Fruit fly (Drosophila melanogaster) whole organism, embryonic: ENCODE data around the gene TFAM.

Experiments used
- BEAF-32 ChIP-seq: fragments of 200-800 bp; sonication (Bioruptor generic); optimal IDR thresholded peaks from 3 replicates; lab custom pipeline; 2017; ENCODE audit warnings: missing biosample characterization, missing genetic modification characterization, mild to moderate bottlenecking, moderate library complexity, missing genetic modification reagents
- CG10959 ChIP-seq: fragments of 200-800 bp; sonication (Bioruptor generic); IDR thresholded peaks from 2 replicates; pipeline ENCODE4 v1.3.6; 2022; ENCODE audit warnings: missing biosample characterization, missing genetic modification characterization
- CG11456 ChIP-seq: fragments of 200-800 bp; sonication (Bioruptor generic); IDR thresholded peaks from 3 replicates; pipeline ENCODE4 v1.3.6; 2022; ENCODE audit warnings: missing biosample characterization, missing genetic modification characterization
- CG12391 ChIP-seq: fragments of 200-800 bp; sonication (Bioruptor generic); optimal IDR thresholded peaks from 3 replicates; lab custom pipeline; 2018; ENCODE audit warnings: missing biosample characterization, mild to moderate bottlenecking, missing genetic modification characterization, moderate library complexity
- CG13424 ChIP-seq: fragments of 200-800 bp; sonication (Bioruptor generic); optimal IDR thresholded peaks from 2 replicates; lab custom pipeline; 2019; ENCODE audit warnings: missing biosample characterization, mild to moderate bottlenecking, missing genetic modification characterization, moderate library complexity
- CG13894 ChIP-seq: fragments of 200-800 bp; sonication (Bioruptor generic); optimal IDR thresholded peaks from 3 replicates; lab custom pipeline; 2018; ENCODE audit warnings: missing biosample characterization, mild to moderate bottlenecking, missing genetic modification characterization, moderate library complexity
- CG15514 ChIP-seq: fragments of 200-800 bp; sonication (Bioruptor generic); optimal IDR thresholded peaks from 3 replicates; lab custom pipeline; 2017; ENCODE audit warnings: missing biosample characterization, missing genetic modification characterization, mild to moderate bottlenecking, moderate library complexity, missing genetic modification reagents
- CG1603 ChIP-seq: fragments of 200-800 bp; sonication (Bioruptor generic); optimal IDR thresholded peaks from 2 replicates; lab custom pipeline; 2019; ENCODE audit warnings: missing biosample characterization, mild to moderate bottlenecking, missing genetic modification characterization, moderate library complexity
- CG16779 ChIP-seq: fragments of 200-800 bp; sonication (Bioruptor generic); IDR thresholded peaks from 2 replicates; pipeline ENCODE4 v1.3.6; 2022; ENCODE audit warnings: missing biosample characterization, missing genetic modification characterization
- CG30020 ChIP-seq: fragments of 200-800 bp; optimal IDR thresholded peaks from 2 replicates; lab custom pipeline; 2019; ENCODE audit warnings: missing biosample characterization, mild to moderate bottlenecking, missing genetic modification characterization, moderate library complexity
- CG3163 ChIP-seq: fragments of 200-800 bp; sonication (Bioruptor generic); optimal IDR thresholded peaks from 3 replicates; lab custom pipeline; 2016; ENCODE audit warnings: missing biosample characterization, missing genetic modification characterization
- CG32532 ChIP-seq: fragments of 200-800 bp; sonication (Bioruptor generic); IDR thresholded peaks from 2 replicates; pipeline ENCODE4 v1.3.6; 2022; ENCODE audit warnings: missing biosample characterization, missing genetic modification characterization
- CG33213 ChIP-seq: fragments of 200-800 bp; sonication (Bioruptor generic); optimal IDR thresholded peaks from 3 replicates; lab custom pipeline; 2016; ENCODE audit warnings: missing biosample characterization, missing genetic modification characterization
- CG3407 ChIP-seq: fragments of 200-800 bp; sonication (Bioruptor generic); optimal IDR thresholded peaks from 2 replicates; lab custom pipeline; 2018; ENCODE audit warnings: missing biosample characterization, mild to moderate bottlenecking, missing genetic modification characterization
- CG3847 ChIP-seq: fragments of 200-800 bp; sonication (Bioruptor generic); IDR thresholded peaks from 2 replicates; pipeline ENCODE4 v1.3.6; 2022; ENCODE audit warnings: missing biosample characterization, missing genetic modification characterization
- CG3995 ChIP-seq: fragments of 200-800 bp; sonication (Bioruptor generic); optimal IDR thresholded peaks from 3 replicates; lab custom pipeline; 2016; ENCODE audit warnings: missing biosample characterization, missing genetic modification characterization
- CG5245 ChIP-seq: fragments of 200-800 bp; sonication (Bioruptor generic); optimal IDR thresholded peaks from 3 replicates; lab custom pipeline; 2016; ENCODE audit warnings: missing biosample characterization, missing genetic modification characterization
- CG8388 ChIP-seq: fragments of 200-800 bp; sonication (Bioruptor generic); optimal IDR thresholded peaks from 2 replicates; lab custom pipeline; 2019; ENCODE audit warnings: missing biosample characterization, mild to moderate bottlenecking, missing genetic modification characterization, moderate library complexity
- CG9817 ChIP-seq: fragments of 200-800 bp; sonication (Bioruptor generic); optimal IDR thresholded peaks from 2 replicates; lab custom pipeline; 2018; ENCODE audit warnings: missing biosample characterization, mild to moderate bottlenecking, missing genetic modification characterization, moderate library complexity
- Ets65A ChIP-seq: fragments of 200-800 bp; sonication (Bioruptor generic); peaks from one replicate; lab custom pipeline; 2016; ENCODE audit warnings: missing biosample characterization, missing genetic modification characterization
- Fer2 ChIP-seq: fragments of 200-800 bp; sonication (Bioruptor generic); optimal IDR thresholded peaks from 2 replicates; lab custom pipeline; 2018; ENCODE audit warnings: missing biosample characterization, mild to moderate bottlenecking, missing genetic modification characterization, moderate library complexity
- Gug ChIP-seq: fragments of 200-800 bp; sonication (Bioruptor generic); IDR thresholded peaks from 4 replicates; pipeline ENCODE4 v1.3.6; 2022; ENCODE audit warnings: missing biosample characterization, missing genetic modification characterization
- Meics ChIP-seq: fragments of 200-800 bp; sonication (Bioruptor generic); optimal IDR thresholded peaks from 2 replicates; lab custom pipeline; 2017; ENCODE audit warnings: missing biosample characterization, mild to moderate bottlenecking, missing genetic modification characterization
- Mes4 ChIP-seq: fragments of 200-800 bp; sonication (Bioruptor generic); optimal IDR thresholded peaks from 2 replicates; lab custom pipeline; 2016; ENCODE audit warnings: missing biosample characterization, missing genetic modification characterization
- Ptx1 ChIP-seq: fragments of 200-800 bp; sonication (Bioruptor generic); IDR thresholded peaks from 2 replicates; pipeline ENCODE4 v1.3.6; 2022; ENCODE audit warnings: missing biosample characterization, missing genetic modification characterization
- Sin3A ChIP-seq: fragments of >200 bp; optimal IDR thresholded peaks from 2 replicates; lab custom pipeline; 2018
- Ssrp ChIP-seq: fragments of 200-800 bp; sonication (Bioruptor generic); optimal IDR thresholded peaks from 2 replicates; lab custom pipeline; 2018; ENCODE audit warnings: missing biosample characterization, mild to moderate bottlenecking, missing genetic modification characterization, moderate library complexity
- Usf ChIP-seq: fragments of 200-800 bp; sonication (Bioruptor generic); optimal IDR thresholded peaks from 2 replicates; lab custom pipeline; 2017; ENCODE audit warnings: missing genotype, missing biosample characterization, missing genetic modification characterization
- Xrp1 ChIP-seq: fragments of 200-800 bp; sonication (Bioruptor generic); IDR thresholded peaks from 2 replicates; pipeline ENCODE4 v1.3.6; 2022; ENCODE audit warnings: missing biosample characterization, missing genetic modification characterization
- bbx ChIP-seq: fragments of 200-800 bp; sonication (Bioruptor generic); IDR thresholded peaks from 2 replicates; pipeline ENCODE4 v1.3.6; 2022; ENCODE audit warnings: missing biosample characterization, missing genetic modification characterization; ENCODE audit not compliant: partially characterized antibody
- cad ChIP-seq: fragments of >200 bp; optimal IDR thresholded peaks from 2 replicates; lab custom pipeline; 2017; ENCODE audit warnings: missing biosample characterization, missing genetic modification characterization
- dan ChIP-seq: fragments of 200-800 bp; sonication (Bioruptor generic); IDR thresholded peaks from 2 replicates; pipeline ENCODE4 v1.3.6; 2022; ENCODE audit warnings: missing biosample characterization, missing genetic modification characterization
- dimm ChIP-seq: fragments of 200-800 bp; sonication (Bioruptor generic); IDR thresholded peaks from 2 replicates; pipeline ENCODE4 v1.3.6; 2022; ENCODE audit warnings: missing biosample characterization, missing genetic modification characterization
- disco-r ChIP-seq: fragments of 200-800 bp; sonication (Bioruptor generic); optimal IDR thresholded peaks from 2 replicates; lab custom pipeline; 2016; ENCODE audit warnings: missing biosample characterization, missing genetic modification characterization
- esg ChIP-seq: fragments of 200-800 bp; sonication (Bioruptor generic); conservative IDR thresholded peaks from 2 replicates; pipeline ENCODE4 v1.3.6; 2022; ENCODE audit warnings: missing biosample characterization, missing genetic modification characterization
- gt ChIP-seq: fragments of 200-800 bp; sonication (Bioruptor generic); IDR thresholded peaks from 2 replicates; pipeline ENCODE4 v1.3.6; 2022; ENCODE audit warnings: missing biosample characterization, missing genetic modification characterization
- hbn ChIP-seq: fragments of 200-800 bp; sonication (Bioruptor generic); IDR thresholded peaks from 2 replicates; pipeline ENCODE4 v1.3.6; 2022; ENCODE audit warnings: missing biosample characterization, missing genetic modification characterization; ENCODE audit not compliant: partially characterized antibody
- jumu ChIP-seq: fragments of 200-800 bp; sonication (Bioruptor generic); optimal IDR thresholded peaks from 3 replicates; lab custom pipeline; 2016; ENCODE audit warnings: missing biosample characterization, missing genetic modification characterization
- ken ChIP-seq: fragments of 200-800 bp; sonication (Bioruptor generic); IDR thresholded peaks from 3 replicates; pipeline ENCODE4 v1.3.6; 2022; ENCODE audit warnings: missing biosample characterization, missing genetic modification characterization
- lola ChIP-seq, 3 experiments: fragments of >200 bp in 2 of 3; fragments of 200-800 bp in 1 of 3; sonication (Bioruptor generic) in 1 of 3; optimal IDR thresholded peaks; 2 replicates each; lab custom pipeline; 2017 to 2019; ENCODE audit warnings: missing biosample characterization in 3 of 3, missing genetic modification characterization in 3 of 3, mild to moderate bottlenecking in 1 of 3, moderate library complexity in 1 of 3
- mirr ChIP-seq: fragments of 200-800 bp; sonication (Bioruptor generic); optimal IDR thresholded peaks from 3 replicates; lab custom pipeline; 2018; ENCODE audit warnings: missing biosample characterization, mild to moderate bottlenecking, missing genetic modification characterization
- nmo ChIP-seq: fragments of 200-800 bp; sonication (Bioruptor generic); optimal IDR thresholded peaks from 2 replicates; lab custom pipeline; 2018; ENCODE audit warnings: missing biosample characterization, mild to moderate bottlenecking, missing genetic modification characterization, moderate library complexity
- pho ChIP-seq: fragments of 200-800 bp; sonication (Bioruptor generic); optimal IDR thresholded peaks from 2 replicates; lab custom pipeline; 2016; ENCODE audit warnings: missing biosample characterization, missing genetic modification characterization
- pzg ChIP-seq: fragments of 200-800 bp; sonication (Bioruptor generic); optimal IDR thresholded peaks from 3 replicates; lab custom pipeline; 2018; ENCODE audit warnings: missing biosample characterization, mild to moderate bottlenecking, missing genetic modification characterization, moderate library complexity
- ro ChIP-seq: fragments of 200-800 bp; sonication (Bioruptor generic); IDR thresholded peaks from 2 replicates; pipeline ENCODE4 v1.3.6; 2022; ENCODE audit warnings: missing biosample characterization, missing genetic modification characterization
- sd ChIP-seq: fragments of 200-800 bp; sonication (Bioruptor generic); optimal IDR thresholded peaks from 3 replicates; lab custom pipeline; 2018; ENCODE audit warnings: missing biosample characterization, mild to moderate bottlenecking, missing genetic modification characterization, moderate library complexity
- sens ChIP-seq: fragments of 200-800 bp; sonication (Bioruptor generic); peaks from one replicate; lab custom pipeline; 2016; ENCODE audit warnings: missing biosample characterization, missing genetic modification characterization
- slou ChIP-seq: fragments of 200-800 bp; sonication (Bioruptor generic); optimal IDR thresholded peaks from 3 replicates; lab custom pipeline; 2016; ENCODE audit warnings: missing biosample characterization, missing genetic modification characterization
- ssp ChIP-seq: fragments of 200-800 bp; sonication (Bioruptor generic); IDR thresholded peaks from 2 replicates; pipeline ENCODE4 v1.3.6; 2022; ENCODE audit warnings: missing biosample characterization, missing genetic modification characterization
- stc ChIP-seq: fragments of 200-800 bp; sonication (Bioruptor generic); IDR thresholded peaks from 2 replicates; pipeline ENCODE4 v1.3.6; 2022; ENCODE audit warnings: missing biosample characterization, missing genetic modification characterization
- twi ChIP-seq: fragments of 200-800 bp; optimal IDR thresholded peaks from 2 replicates; lab custom pipeline; 2019; ENCODE audit warnings: missing biosample characterization, mild to moderate bottlenecking, missing genetic modification characterization, moderate library complexity
- usp ChIP-seq: fragments of >200 bp; optimal IDR thresholded peaks from 2 replicates; lab custom pipeline; 2017; ENCODE audit warnings: missing biosample characterization, missing genetic modification characterization

TFAM gene

DNA sequence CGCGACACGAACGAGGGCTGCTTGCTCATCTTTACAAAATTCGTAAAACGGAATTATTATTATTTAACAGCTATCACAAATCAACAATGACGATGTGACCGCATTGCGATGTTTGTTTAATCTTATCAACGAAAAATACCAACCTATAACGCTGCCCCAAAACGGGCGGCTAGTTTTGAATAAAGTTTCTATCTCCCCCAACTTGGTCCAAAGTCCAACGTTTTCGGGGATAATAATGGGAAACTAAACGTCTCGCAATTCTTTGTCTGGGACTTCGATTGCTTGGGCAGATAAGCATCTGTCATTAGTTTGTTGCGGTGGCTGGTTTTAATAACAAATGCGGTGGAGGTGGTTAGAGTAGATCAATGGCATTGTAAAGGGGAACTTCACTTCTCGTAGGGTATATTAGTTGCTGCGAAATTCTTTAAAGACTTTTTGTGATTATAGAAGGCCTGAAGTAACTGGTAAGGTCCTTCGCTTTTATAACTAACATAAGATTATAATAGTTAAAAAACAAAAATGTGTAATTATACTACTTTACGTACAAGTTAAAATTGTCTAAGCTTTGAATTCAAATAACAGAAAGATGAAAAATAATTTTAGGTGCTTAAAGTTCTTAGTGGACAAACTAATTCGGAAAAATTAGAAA is 16.7 kb downstream of the TFAM start, which contains the start of gene CG15922 (continued):
- TF ChIP-seq CG16779: no peak
- no peak for TF ChIP-seq CG30020
- no peak for TF ChIP-seq ssp
- TF ChIP-seq Xrp1 (GFP tag; lab: Robert Waterston, UW): 0 out of 2 replicates have a peak, but pooled peaks have one; percentile 8
- TF ChIP-seq Usf (GFP tag; lab: Kevin White, UChicago): no peak
- no peak for TF ChIP-seq Ptx1 (GFP tag; lab: Robert Waterston, UW)
- TF ChIP-seq pho: no peak
- no peak for TF ChIP-seq CG8388 (GFP tag; lab: Kevin White, UChicago)
- TF ChIP-seq CG15514 (GFP tag; lab: Kevin White, UChicago): no peak
- no peak for TF ChIP-seq CG3163 (GFP tag; lab: Kevin White, UChicago)
- no peak for TF ChIP-seq Gug (GFP tag; lab: Robert Waterston, UW)
- peak; percentile 33 for TF ChIP-seq CG13424
- TF ChIP-seq nmo (GFP tag; lab: Kevin White, UChicago): no peak
- TF ChIP-seq twi (tag; lab: Kevin White, UChicago): no peak
- TF ChIP-seq Sin3A (lab: Kevin White, UChicago): no peak
- peak; percentile 45 for TF ChIP-seq sd
- TF ChIP-seq CG10959 (GFP tag; lab: Robert Waterston, UW): no peak
- TF ChIP-seq mirr (GFP tag; lab: Kevin White, UChicago): no peak
- TF ChIP-seq gt (GFP tag; lab: Robert Waterston, UW): no peak
- TF ChIP-seq CG5245 (GFP tag; lab: Kevin White, UChicago): no peak
- TF ChIP-seq esg (GFP tag; lab: Robert Waterston, UW): 0 out of 2 replicates have a peak, but pooled peaks have one; percentile 19
- no peak for TF ChIP-seq jumu (GFP tag; lab: Kevin White, UChicago)
- no peak for TF ChIP-seq cad (GFP tag; lab: Kevin White, UChicago)
- no peak for TF ChIP-seq CG1603
- TF ChIP-seq CG13894 (tag; lab: Kevin White, UChicago): no peak
- peak; percentile 60 for TF ChIP-seq pzg (GFP tag; lab: Kevin White, UChicago)
- no peak for TF ChIP-seq Fer2 (tag; lab: Kevin White, UChicago)
- no peak for TF ChIP-seq usp (GFP tag; lab: Kevin White, UChicago)
- TF ChIP-seq CG9817: no peak
- peak; percentile 42 for TF ChIP-seq sens (GFP tag; lab: Kevin White, UChicago)
- peak; percentile 80 for TF ChIP-seq CG3995 (GFP tag; lab: Kevin White, UChicago)
- TF ChIP-seq CG3407 (GFP tag; lab: Kevin White, UChicago): no peak
- no peak for TF ChIP-seq dan (GFP tag; lab: Robert Waterston, UW)
- TF ChIP-seq CG12391 (tag; lab: Kevin White, UChicago): peak; percentile 21
- TF ChIP-seq Mes4 (GFP tag; lab: Kevin White, UChicago): no peak
- TF ChIP-seq ken (GFP tag; lab: Robert Waterston, UW): no peak
- no peak for TF ChIP-seq disco-r (GFP tag; lab: Kevin White, UChicago)
- no peak for TF ChIP-seq stc (GFP tag; lab: Robert Waterston, UW)
- TF ChIP-seq slou (GFP tag; lab: Kevin White, UChicago): no peak
- no peak for TF ChIP-seq ro (GFP tag; lab: Robert Waterston, UW)

DNA sequence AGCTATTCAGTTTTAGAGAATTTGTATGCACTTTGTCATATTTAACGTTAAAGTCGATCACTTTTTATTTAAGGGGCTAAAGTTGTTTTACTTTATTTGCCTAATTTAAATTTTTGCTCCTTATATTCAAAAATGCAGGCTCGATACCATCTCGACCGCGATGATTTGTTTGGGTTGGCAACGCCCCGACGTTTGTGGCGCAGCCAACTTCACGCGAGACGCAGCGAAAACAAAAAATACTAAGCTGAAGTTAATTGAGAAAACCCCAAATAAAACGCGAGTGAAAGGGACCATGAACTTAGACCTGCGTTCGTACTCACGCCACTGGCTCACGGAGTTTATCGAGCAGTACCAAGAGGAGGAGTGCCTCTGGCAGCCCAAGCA is 18.7 kb downstream of the TFAM start:
- peak; percentile 62; the same call in 2 of the 3 replicates for TF ChIP-seq CG11456 (GFP tag; lab: Robert Waterston, UW)
- peak; percentile 4 for TF ChIP-seq Ssrp (tag; lab: Kevin White, UChicago)
- peak; percentile 18 for TF ChIP-seq CG33213 (GFP tag; lab: Kevin White, UChicago)
- TF ChIP-seq BEAF-32 (GFP tag; lab: Kevin White, UChicago): peak; percentile 70
- TF ChIP-seq Ets65A (GFP tag; lab: Kevin White, UChicago): peak; percentile 94
- TF ChIP-seq CG32532 (GFP tag; lab: Robert Waterston, UW): peak; percentile 10
- TF ChIP-seq CG3847 (GFP tag; lab: Robert Waterston, UW): peak; percentile 68
- peak; percentile 43 for TF ChIP-seq hbn (GFP tag; lab: Robert Waterston, UW)
- TF ChIP-seq bbx (GFP tag; lab: Robert Waterston, UW): peak; percentile 56
- TF ChIP-seq Meics (GFP tag; lab: Kevin White, UChicago): peak; percentile 20
- TF ChIP-seq lola (GFP tag; optimal IDR thresholded peaks at IDR 0.05; lab: Kevin White, UChicago): peak in 1 of 3 experiments; percentile 43
- TF ChIP-seq dimm (GFP tag; lab: Robert Waterston, UW): no peak
